Worm (Caenorhabditis elegans): ENCODE data around the gene acs-6.

acs-6 gene

ce11 chrII:7050021-7050722, 11.7 kb upstream of the acs-6 start, which contains the start of the genes tcer-1 and ZK1127.5 (continued):
- TF ChIP-seq gei-17 (GFP tag; optimal IDR thresholded peaks at IDR 0.05), result no peak
- no peak for TF ChIP-seq C17E4.6 (GFP tag; IDR thresholded peaks at IDR 0.05)
- no peak for TF ChIP-seq Y53F4B.3 (GFP tag; IDR thresholded peaks at IDR 0.05)
- peak; percentile 69 for TF ChIP-seq attf-5 (GFP tag; optimal IDR thresholded peaks at IDR 0.05)
- no peak for TF ChIP-seq hmg-20 (GFP tag; IDR thresholded peaks at IDR 0.05)
- TF ChIP-seq ceh-27 (GFP tag; optimal IDR thresholded peaks at IDR 0.05), result no peak
- no peak for TF ChIP-seq akir-1 (GFP tag; optimal IDR thresholded peaks at IDR 0.05)
- no peak for TF ChIP-seq nfya-2 (GFP tag; IDR thresholded peaks at IDR 0.05)
- no peak for TF ChIP-seq ceh-40 (GFP tag; IDR thresholded peaks at IDR 0.05)
- no peak for TF ChIP-seq bed-1 (GFP tag; IDR thresholded peaks at IDR 0.05)
- TF ChIP-seq ztf-25 (GFP tag; IDR thresholded peaks at IDR 0.05), result no peak
- no peak for TF ChIP-seq Y79H2A.3 (GFP tag; conservative IDR thresholded peaks at IDR 0.05)
- TF ChIP-seq T26A5.8 (tag; optimal IDR thresholded peaks at IDR 0.05), result no peak
- no peak for TF ChIP-seq F49E8.2 (tag; optimal IDR thresholded peaks at IDR 0.05; ENCODE audit: insufficient read depth)
- no peak for TF ChIP-seq nhr-90 (tag; optimal IDR thresholded peaks at IDR 0.05)
- no peak for TF ChIP-seq T07F8.4 (tag; optimal IDR thresholded peaks at IDR 0.05)
- no peak for TF ChIP-seq unc-62 (GFP tag; optimal IDR thresholded peaks at IDR 0.05)
- TF ChIP-seq ztf-28 (GFP tag; IDR thresholded peaks at IDR 0.05), result no peak
- TF ChIP-seq sea-2 (GFP tag; IDR thresholded peaks at IDR 0.05), result no peak
- no peak for TF ChIP-seq egrh-3 (GFP tag; IDR thresholded peaks at IDR 0.05)
- no peak for TF ChIP-seq tlf-1 (GFP tag; optimal IDR thresholded peaks at IDR 0.05)
- no peak for TF ChIP-seq B0019.2 (GFP tag; conservative IDR thresholded peaks at IDR 0.05)
- no peak for TF ChIP-seq rec-8 (tag; optimal IDR thresholded peaks at IDR 0.05)
- TF ChIP-seq lin-35 (GFP tag; optimal IDR thresholded peaks at IDR 0.05), result peak in 1 of 3 experiments; percentile 57
- TF ChIP-seq ztf-6 (GFP tag; IDR thresholded peaks at IDR 0.05), result no peak
- TF ChIP-seq pbrm-1 (GFP tag; IDR thresholded peaks at IDR 0.05), result no peak; the same call in 1 of the 2 replicates
- peak; percentile 87 for TF ChIP-seq efl-1 (GFP tag; optimal IDR thresholded peaks at IDR 0.05)
- TF ChIP-seq cebp-2 (GFP tag; IDR thresholded peaks at IDR 0.05), result no peak
- TF ChIP-seq repo-1 (tag; optimal IDR thresholded peaks at IDR 0.05), result no peak
- no peak for TF ChIP-seq bed-2 (GFP tag; IDR thresholded peaks at IDR 0.05)
- no peak for TF ChIP-seq sdz-38 (tag; optimal IDR thresholded peaks at IDR 0.05)
- TF ChIP-seq ama-1 (optimal IDR thresholded peaks at IDR 0.05), result no peak
- TF ChIP-seq ama-1 (GFP tag; optimal IDR thresholded peaks at IDR 0.05), result no peak
- no peak for TF ChIP-seq hrde-1 (tag; optimal IDR thresholded peaks at IDR 0.05; ENCODE audit: borderline replicate concordance)
- TF ChIP-seq madf-3 (GFP tag; IDR thresholded peaks at IDR 0.05), result peak; percentile 95
- TF ChIP-seq aptf-3 (GFP tag; IDR thresholded peaks at IDR 0.05), result no peak
- TF ChIP-seq ztf-26 (tag; optimal IDR thresholded peaks at IDR 0.05), result no peak
- TF ChIP-seq C06A6.2 (GFP tag; conservative IDR thresholded peaks at IDR 0.05), result no peak
- no peak for TF ChIP-seq nhr-179 (tag; optimal IDR thresholded peaks at IDR 0.05)
- TF ChIP-seq ZK185.1 (tag; optimal IDR thresholded peaks at IDR 0.05; ENCODE audit: poor library complexity, severe bottlenecking), result no peak
- TF ChIP-seq ceh-58 (GFP tag; IDR thresholded peaks at IDR 0.05), result no peak
- TF ChIP-seq rcor-1 (GFP tag; IDR thresholded peaks at IDR 0.05), result no peak
- no peak for TF ChIP-seq F55B11.4 (tag; optimal IDR thresholded peaks at IDR 0.05; ENCODE audit: borderline replicate concordance, insufficient read depth)
- TF ChIP-seq F37B4.10 (GFP tag; IDR thresholded peaks at IDR 0.05), result no peak
- TF ChIP-seq lsy-27 (tag; optimal IDR thresholded peaks at IDR 0.05; ENCODE audit: borderline replicate concordance, insufficient read depth), result no peak
- peak; percentile 1 for TF ChIP-seq nhr-80 (tag; optimal IDR thresholded peaks at IDR 0.05)
- no peak for TF ChIP-seq B0336.3 (GFP tag; IDR thresholded peaks at IDR 0.05)
- 0 out of 2 replicates have a peak, but pooled peaks have one; percentile 13 for TF ChIP-seq D2030.7 (GFP tag; IDR thresholded peaks at IDR 0.05)
- no peak for TF ChIP-seq chd-7 (tag; optimal IDR thresholded peaks at IDR 0.05)
